Fruit fly (Drosophila melanogaster) S2 (cell line): Measurements from ENCODE around the gene CG12016.

Source experiments
- CG8478 ChIP-seq: fragments of >200 bp; optimal IDR thresholded peaks from 2 replicates; lab custom pipeline; 2018
- CTCF ChIP-seq, 2 experiments: fragments of >200 bp; optimal IDR thresholded peaks; 2 replicates each; lab custom pipeline; 2018

- TF ChIP-seq CTCF (optimal IDR thresholded peaks at IDR 0.05; lab: Kevin White, UChicago) (no peak), CG8478 (lab: Kevin White, UChicago) (no peak)
Measured at dm6 chr3L:3329763-3330162, 10.4 kb downstream of the CG12016 start, which contains the start of gene CG14961.
